Worm (Caenorhabditis elegans) whole organism, midembryonic: ENCODE measurements around the gene F30H5.5.

Source experiments
- T22C8.4 ChIP-seq: fragments of 200-800 bp; sonication (Bioruptor generic); IDR thresholded peaks from 2 replicates; pipeline ENCODE4 v1.3.6; 2022; ENCODE audit warnings: missing genetic modification characterization, missing compliant biosample characterization
- cog-1 ChIP-seq: sonication (generic microtip); optimal IDR thresholded peaks from 2 replicates; lab custom pipeline; 2016; ENCODE audit warnings: missing genetic modification characterization, missing compliant biosample characterization
- flt-1 ChIP-seq: fragments of 200-800 bp; sonication (Bioruptor generic); IDR thresholded peaks from 2 replicates; pipeline ENCODE4 v1.3.6; 2022; ENCODE audit warnings: missing genetic modification characterization, missing compliant biosample characterization
- klf-2 ChIP-seq: fragments of 200-800 bp; sonication (Bioruptor generic); conservative IDR thresholded peaks from 2 replicates; pipeline ENCODE4 v1.3.6; 2022; ENCODE audit warnings: missing genetic modification reagents, missing genetic modification characterization, missing compliant biosample characterization
- med-1 ChIP-seq: sonication (generic microtip); optimal IDR thresholded peaks from 2 replicates; lab custom pipeline; 2017; ENCODE audit warnings: missing genetic modification characterization, mild to moderate bottlenecking, missing compliant biosample characterization, antibody characterized with exemption, missing genetic modification reagents; ENCODE audit not compliant: insufficient read depth
- ref-1 ChIP-seq: fragments of 200-800 bp; sonication (Bioruptor generic); conservative IDR thresholded peaks from 2 replicates; pipeline ENCODE4 v1.3.6; 2022; ENCODE audit warnings: missing genetic modification reagents, missing genetic modification characterization, missing compliant biosample characterization
- tab-1 ChIP-seq: fragments of 200-800 bp; sonication (Bioruptor generic); IDR thresholded peaks from 2 replicates; pipeline ENCODE4 v1.3.6; 2022; ENCODE audit warnings: missing genetic modification characterization, missing compliant biosample characterization
- ztf-23 ChIP-seq: fragments of 200-800 bp; sonication (Bioruptor generic); IDR thresholded peaks from 2 replicates; pipeline ENCODE4 v1.3.6; 2022; ENCODE audit warnings: missing genetic modification reagents, missing genetic modification characterization, missing compliant biosample characterization
- ztf-29 ChIP-seq: fragments of 200-800 bp; sonication (Bioruptor generic); IDR thresholded peaks from 2 replicates; pipeline ENCODE4 v1.3.6; 2022; ENCODE audit warnings: missing genetic modification reagents, missing genetic modification characterization, missing compliant biosample characterization

- no peak for TF ChIP-seq klf-2
- no peak for TF ChIP-seq flt-1 (GFP tag; lab: Robert Waterston, UW)
- TF ChIP-seq ztf-29 (GFP tag; lab: Robert Waterston, UW): no peak
- TF ChIP-seq med-1 (GFP tag; lab: Kevin White, UChicago): no peak
- TF ChIP-seq tab-1 (GFP tag; lab: Robert Waterston, UW): no peak
- no peak for TF ChIP-seq cog-1
- no peak for TF ChIP-seq T22C8.4 (GFP tag; lab: Robert Waterston, UW)
- no peak for TF ChIP-seq ztf-23 (GFP tag; lab: Robert Waterston, UW)
- TF ChIP-seq ref-1 (GFP tag; lab: Robert Waterston, UW): no peak
These were observed 13.4 kb upstream of the F30H5.5 start, which contains the start of gene mat-3 for ce11 chrIII:475154-475553.
